Worm (Caenorhabditis elegans): Measurements from ENCODE around the gene ZK1236.9.

ZK1236.9 gene

DNA sequence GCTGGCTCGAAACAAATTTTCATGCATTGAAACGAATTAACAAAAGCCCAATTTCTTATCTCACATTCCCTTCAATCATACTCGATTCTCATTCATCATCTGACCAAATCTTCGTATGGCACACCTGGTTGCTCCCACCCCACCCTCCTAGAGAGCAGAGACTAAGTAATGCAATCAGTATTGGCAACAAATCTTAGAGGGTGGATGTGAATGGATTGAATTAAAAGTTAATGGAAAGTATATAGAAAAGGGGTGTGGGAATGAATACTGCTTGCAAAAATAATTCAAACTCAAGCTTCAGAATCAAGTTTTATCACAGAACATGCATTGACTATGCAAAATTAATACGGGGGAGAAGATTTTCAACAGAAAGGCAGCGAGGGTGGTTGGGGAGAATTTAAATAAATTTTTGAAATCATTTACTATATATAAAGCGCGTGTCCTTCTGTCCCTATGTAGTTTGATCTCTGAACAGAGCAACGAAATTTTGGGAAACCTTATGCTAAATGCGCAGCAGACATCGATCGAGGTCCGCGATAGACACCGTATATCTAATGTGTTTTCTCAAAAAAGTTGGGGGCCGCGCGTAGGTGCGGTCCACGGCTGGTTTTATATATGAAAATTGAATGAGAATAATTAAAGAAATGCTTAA lies 2.9 kb upstream of the ZK1236.9 start:
- no peak for TF ChIP-seq npax-4 (tag; optimal IDR thresholded peaks at IDR 0.05)
- no peak for TF ChIP-seq gmeb-2 (tag; optimal IDR thresholded peaks at IDR 0.05)

ce11 chrIII:8432143-8432542 lies 2.8 kb downstream of the ZK1236.9 start, which contains the start of gene ZK1236.5:
Gene ZK1236.5, minus strand, starts transcription at chrIII:8432214.
- no peak for TF ChIP-seq K02D7.2 (tag; optimal IDR thresholded peaks at IDR 0.05)
- TF ChIP-seq tbx-7 (tag; optimal IDR thresholded peaks at IDR 0.05): no peak
- TF ChIP-seq K09A11.1 (tag; optimal IDR thresholded peaks at IDR 0.05; ENCODE audit: insufficient read depth): no peak
- TF ChIP-seq ceh-6 (GFP tag; optimal IDR thresholded peaks at IDR 0.05): no peak
- peak; percentile 26 for TF ChIP-seq nfya-1 (tag; optimal IDR thresholded peaks at IDR 0.05)

ce11 chrIII:8429497-8429896 lies 5.5 kb downstream of the ZK1236.9 start:
- TF ChIP-seq C08G9.2 (tag; optimal IDR thresholded peaks at IDR 0.05) (no peak), npax-4 (tag; optimal IDR thresholded peaks at IDR 0.05) (no peak), ceh-24 (tag; optimal IDR thresholded peaks at IDR 0.05) (no peak), elt-4 (tag; optimal IDR thresholded peaks at IDR 0.05) (no peak), lin-11 (tag; optimal IDR thresholded peaks at IDR 0.05) (no peak), unc-3 (GFP tag; conservative IDR thresholded peaks at IDR 0.05) (no peak), unc-3 (tag; optimal IDR thresholded peaks at IDR 0.05) (no peak), tbx-2 (tag; optimal IDR thresholded peaks at IDR 0.05) (no peak)

DNA sequence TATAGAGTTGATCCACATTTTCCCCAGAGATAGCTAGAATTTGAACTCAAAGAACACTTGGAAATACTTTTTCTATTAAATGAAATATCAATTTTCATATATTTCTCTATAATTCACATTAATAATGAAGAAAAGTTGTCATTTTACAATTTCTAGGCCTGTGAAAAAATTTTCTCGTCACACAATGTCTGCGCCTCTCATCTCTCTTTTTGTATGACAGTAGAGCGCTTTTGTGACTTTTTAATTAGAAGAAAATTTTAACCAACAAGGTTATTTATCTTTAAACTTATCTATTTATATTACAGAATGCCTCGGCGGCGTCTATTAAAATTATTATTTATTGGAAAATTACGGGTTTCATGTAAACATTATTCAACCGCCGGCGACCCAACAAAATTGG lies 5.9 kb downstream of the ZK1236.9 start, which contains the start of gene ZK1236.1:
Gene ZK1236.1, plus strand, starts transcription at position 263 of the 400 bp plus-strand sequence.
- TF ChIP-seq tbx-2 (tag; optimal IDR thresholded peaks at IDR 0.05) (no peak), odd-2 (tag; optimal IDR thresholded peaks at IDR 0.05) (no peak), ceh-2 (tag; optimal IDR thresholded peaks at IDR 0.05) (no peak), K02D7.2 (tag; optimal IDR thresholded peaks at IDR 0.05) (no peak), elt-2 (tag; optimal IDR thresholded peaks at IDR 0.05) (no peak), ttx-3 (tag; optimal IDR thresholded peaks at IDR 0.05) (no peak), sox-4 (tag; optimal IDR thresholded peaks at IDR 0.05) (no peak), K09A11.1 (tag; optimal IDR thresholded peaks at IDR 0.05; ENCODE audit: insufficient read depth) (no peak), hlh-6 (tag; optimal IDR thresholded peaks at IDR 0.05) (no peak), nhr-232 (tag; optimal IDR thresholded peaks at IDR 0.05) (no peak), ahr-1 (tag; optimal IDR thresholded peaks at IDR 0.05) (no peak), unc-42 (tag; optimal IDR thresholded peaks at IDR 0.05) (no peak), hlh-13 (GFP tag; optimal IDR thresholded peaks at IDR 0.05) (no peak)

- TF ChIP-seq che-1 (tag; optimal IDR thresholded peaks at IDR 0.05): no peak
- TF ChIP-seq unc-42 (tag; optimal IDR thresholded peaks at IDR 0.05): peak; percentile 55
Observed at ce11 chrIII:8426271-8426670, 8.7 kb downstream of the ZK1236.9 start, which contains the start of gene cec-1. Gene cec-1, plus strand, starts transcription at chrIII:8426333.

ce11 chrIII:8425076-8425475 lies 9.9 kb downstream of the ZK1236.9 start:
- peak; percentile 51 for TF ChIP-seq elt-2 (tag; optimal IDR thresholded peaks at IDR 0.05)
- no peak for TF ChIP-seq lin-11 (tag; optimal IDR thresholded peaks at IDR 0.05)
- TF ChIP-seq ceh-34 (tag; optimal IDR thresholded peaks at IDR 0.05): peak; percentile 46
- TF ChIP-seq unc-3 (GFP tag; conservative IDR thresholded peaks at IDR 0.05): no peak
- TF ChIP-seq unc-3 (tag; optimal IDR thresholded peaks at IDR 0.05): no peak
- TF ChIP-seq ceh-18 (tag; optimal IDR thresholded peaks at IDR 0.05): peak; percentile 59
- TF ChIP-seq unc-55 (GFP tag; optimal IDR thresholded peaks at IDR 0.05): peak; percentile 40
- peak; percentile 69 for TF ChIP-seq tbx-2 (tag; optimal IDR thresholded peaks at IDR 0.05)
- TF ChIP-seq ceh-31 (tag; optimal IDR thresholded peaks at IDR 0.05): peak; percentile 59
- peak; percentile 43 for TF ChIP-seq ceh-2 (tag; optimal IDR thresholded peaks at IDR 0.05)
- TF ChIP-seq pax-1 (tag; optimal IDR thresholded peaks at IDR 0.05): no peak
- no peak for TF ChIP-seq C08G9.2 (tag; optimal IDR thresholded peaks at IDR 0.05)
- TF ChIP-seq sdc-2 (tag; optimal IDR thresholded peaks at IDR 0.05): peak; percentile 16
- TF ChIP-seq ceh-48 (tag; optimal IDR thresholded peaks at IDR 0.05): peak; percentile 14
- peak; percentile 10 for TF ChIP-seq pros-1 (tag; optimal IDR thresholded peaks at IDR 0.05)
- peak; percentile 58 for TF ChIP-seq ref-2 (tag; optimal IDR thresholded peaks at IDR 0.05)
- TF ChIP-seq K09A11.1 (tag; optimal IDR thresholded peaks at IDR 0.05; ENCODE audit: insufficient read depth): no peak
- no peak for TF ChIP-seq nhr-232 (tag; optimal IDR thresholded peaks at IDR 0.05)
- TF ChIP-seq hlh-6 (tag; optimal IDR thresholded peaks at IDR 0.05): peak; percentile 42
- TF ChIP-seq nfya-1 (tag; optimal IDR thresholded peaks at IDR 0.05): peak; percentile 85
- peak; percentile 5 for TF ChIP-seq fax-1 (tag; optimal IDR thresholded peaks at IDR 0.05)
- TF ChIP-seq ceh-19 (GFP tag; optimal IDR thresholded peaks at IDR 0.05): no peak
- peak; percentile 32 for TF ChIP-seq F13H6.1 (tag; optimal IDR thresholded peaks at IDR 0.05)
